Worm (Caenorhabditis elegans) whole organism, L2 larva: ENCODE measurements around the gene C25E10.8.

Experiments used
- zag-1 ChIP-seq: fragments of 150-350 bp; optimal IDR thresholded peaks from 2 replicates; lab custom pipeline; 2014; ENCODE audit warnings: missing biosample characterization, missing genetic modification characterization
- ztf-1 ChIP-seq: fragments of 200-800 bp; sonication (Bioruptor generic); conservative IDR thresholded peaks from 2 replicates; pipeline ENCODE4 v1.3.6; 2022; ENCODE audit warnings: missing genetic modification characterization, missing compliant biosample characterization

DNA sequence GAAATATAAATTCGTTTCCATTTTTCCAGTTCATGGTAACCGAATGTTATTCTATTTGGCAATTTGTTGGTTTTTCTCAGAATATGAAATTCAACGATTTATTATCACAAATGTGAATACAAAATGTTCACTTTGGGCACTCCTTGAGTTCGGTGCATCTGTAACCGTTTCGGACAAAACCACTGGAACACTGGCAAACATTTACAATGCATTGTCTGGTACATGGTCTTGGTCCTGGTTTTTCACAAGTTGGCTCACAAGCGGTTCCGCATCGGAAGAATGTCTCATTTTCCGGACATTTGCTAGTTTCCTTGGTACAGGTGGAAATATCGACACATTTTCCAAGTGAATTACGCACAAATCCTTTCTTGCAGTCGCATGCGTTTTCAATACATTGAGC is 634 bp downstream of the C25E10.8 start:
- TF ChIP-seq zag-1 (tag; lab: Kevin White, UChicago) (no peak), ztf-1 (GFP tag; lab: Robert Waterston, UW) (no peak)
